Fruit fly (Drosophila melanogaster) whole organism, embryonic: ENCODE results near the gene PolE2.

ENCODE experiments used
- Atf3 ChIP-seq: fragments of 200-800 bp; sonication (Bioruptor generic); optimal IDR thresholded peaks from 3 replicates; lab custom pipeline; 2016; ENCODE audit warnings: missing biosample characterization, missing genetic modification characterization
- Atf6 ChIP-seq: fragments of 200-800 bp; sonication (Bioruptor generic); IDR thresholded peaks from 2 replicates; pipeline ENCODE4 v1.3.6; 2022; ENCODE audit warnings: missing biosample characterization, missing genetic modification characterization
- C15 ChIP-seq: fragments of 200-800 bp; sonication (Bioruptor generic); IDR thresholded peaks from 3 replicates; pipeline ENCODE4 v1.3.6; 2022; ENCODE audit warnings: missing biosample characterization, missing genetic modification characterization
- CG1024 ChIP-seq: fragments of 200-800 bp; sonication (Bioruptor generic); IDR thresholded peaks from 2 replicates; pipeline ENCODE4 v1.3.6; 2022; ENCODE audit warnings: missing biosample characterization, missing genetic modification characterization
- CG11085 ChIP-seq: fragments of 200-800 bp; sonication (Bioruptor generic); IDR thresholded peaks from 2 replicates; pipeline ENCODE4 v1.3.6; 2022; ENCODE audit warnings: missing biosample characterization, missing genetic modification characterization
- CG17802 ChIP-seq: fragments of 200-800 bp; sonication (Bioruptor generic); optimal IDR thresholded peaks from 2 replicates; lab custom pipeline; 2018; ENCODE audit warnings: missing biosample characterization, mild to moderate bottlenecking, missing genetic modification characterization, moderate library complexity
- CG17912 ChIP-seq: fragments of 200-800 bp; sonication (Bioruptor generic); optimal IDR thresholded peaks from 2 replicates; lab custom pipeline; 2018; ENCODE audit warnings: missing biosample characterization, mild to moderate bottlenecking, missing genetic modification characterization
- CG2129 ChIP-seq: fragments of 200-800 bp; sonication (Bioruptor generic); IDR thresholded peaks from 2 replicates; pipeline ENCODE4 v1.3.6; 2022; ENCODE audit warnings: missing biosample characterization, missing genetic modification characterization; ENCODE audit not compliant: partially characterized antibody
- CG32532 ChIP-seq: fragments of 200-800 bp; sonication (Bioruptor generic); IDR thresholded peaks from 2 replicates; pipeline ENCODE4 v1.3.6; 2022; ENCODE audit warnings: missing biosample characterization, missing genetic modification characterization
- CG32767 ChIP-seq: fragments of 200-800 bp; sonication (Bioruptor generic); IDR thresholded peaks from 2 replicates; pipeline ENCODE4 v1.3.6; 2022; ENCODE audit warnings: missing biosample characterization, missing genetic modification characterization
- CG32772 ChIP-seq: fragments of 200-800 bp; sonication (Bioruptor generic); IDR thresholded peaks from 2 replicates; pipeline ENCODE4 v1.3.6; 2022; ENCODE audit warnings: missing biosample characterization, missing genetic modification characterization
- CG3281 ChIP-seq: fragments of 200-800 bp; sonication (Bioruptor generic); optimal IDR thresholded peaks from 3 replicates; lab custom pipeline; 2017; ENCODE audit warnings: missing biosample characterization, mild to moderate bottlenecking, missing genetic modification characterization
- CG3407 ChIP-seq: fragments of 200-800 bp; sonication (Bioruptor generic); optimal IDR thresholded peaks from 2 replicates; lab custom pipeline; 2018; ENCODE audit warnings: missing biosample characterization, mild to moderate bottlenecking, missing genetic modification characterization
- CG34224 ChIP-seq: fragments of 200-800 bp; sonication (Bioruptor generic); IDR thresholded peaks from 3 replicates; pipeline ENCODE4 v1.3.6; 2022; ENCODE audit warnings: missing biosample characterization, missing genetic modification characterization; ENCODE audit not compliant: partially characterized antibody
- CG4707 ChIP-seq: fragments of 200-800 bp; sonication (Bioruptor generic); optimal IDR thresholded peaks from 2 replicates; lab custom pipeline; 2018; ENCODE audit warnings: missing biosample characterization, mild to moderate bottlenecking, missing genetic modification characterization, moderate library complexity
- CG4854 ChIP-seq: fragments of 200-800 bp; sonication (Bioruptor generic); optimal IDR thresholded peaks from 2 replicates; lab custom pipeline; 2016; ENCODE audit warnings: missing biosample characterization, missing genetic modification characterization, inconsistent platforms
- CG7963 ChIP-seq: fragments of 200-800 bp; sonication (Bioruptor generic); IDR thresholded peaks from 3 replicates; pipeline ENCODE4 v1.3.6; 2022; ENCODE audit warnings: missing biosample characterization, missing genetic modification characterization; ENCODE audit not compliant: partially characterized antibody
- CG8281 ChIP-seq: fragments of 200-800 bp; sonication (Bioruptor generic); optimal IDR thresholded peaks from 2 replicates; lab custom pipeline; 2018; ENCODE audit warnings: missing biosample characterization, mild to moderate bottlenecking, missing genetic modification characterization, moderate library complexity
- CG8765 ChIP-seq: fragments of 200-800 bp; sonication (Bioruptor generic); IDR thresholded peaks from 2 replicates; pipeline ENCODE4 v1.3.6; 2022; ENCODE audit warnings: missing biosample characterization, missing genetic modification characterization
- CG8924 ChIP-seq: fragments of 200-800 bp; optimal IDR thresholded peaks from 3 replicates; lab custom pipeline; 2019; ENCODE audit warnings: missing biosample characterization, mild to moderate bottlenecking, missing genetic modification characterization, moderate library complexity
- Chrac-16 ChIP-seq: fragments of 200-800 bp; sonication (Bioruptor generic); optimal IDR thresholded peaks from 3 replicates; lab custom pipeline; 2016; ENCODE audit warnings: missing biosample characterization, missing genetic modification characterization
- D ChIP-seq, 2 experiments: fragments of 200-800 bp in 1 of 2; fragments of >200 bp in 1 of 2; sonication (Bioruptor generic) in 1 of 2; optimal IDR thresholded peaks; 2 replicates in 1 of 2; 3 replicates in 1 of 2; lab custom pipeline; 2017; ENCODE audit warnings: mild to moderate bottlenecking in 1 of 2, missing biosample characterization in 1 of 2, missing genetic modification characterization in 1 of 2, missing genetic modification reagents in 1 of 2
- Dref ChIP-seq: fragments of 200-800 bp; sonication (Bioruptor generic); IDR thresholded peaks from 2 replicates; pipeline ENCODE4 v1.3.6; 2022; ENCODE audit warnings: missing biosample characterization, missing genetic modification characterization
- HLH3B ChIP-seq: fragments of 200-800 bp; sonication (Bioruptor generic); IDR thresholded peaks from 2 replicates; pipeline ENCODE4 v1.3.6; 2022; ENCODE audit warnings: missing biosample characterization, missing genetic modification characterization
- Hr3 ChIP-seq: fragments of 200-800 bp; sonication (Bioruptor generic); optimal IDR thresholded peaks from 3 replicates; lab custom pipeline; 2016; ENCODE audit warnings: missing biosample characterization, missing genetic modification characterization
- Spps ChIP-seq: fragments of 200-800 bp; sonication (Bioruptor generic); optimal IDR thresholded peaks from 2 replicates; lab custom pipeline; 2018; ENCODE audit warnings: missing biosample characterization, mild to moderate bottlenecking, missing genetic modification characterization
- abd-A ChIP-seq: fragments of 200-800 bp; sonication (Bioruptor generic); optimal IDR thresholded peaks from 3 replicates; lab custom pipeline; 2019; ENCODE audit warnings: missing biosample characterization, mild to moderate bottlenecking, missing genetic modification characterization, moderate library complexity
- amos ChIP-seq: fragments of 200-800 bp; sonication (Bioruptor generic); IDR thresholded peaks from 2 replicates; pipeline ENCODE4 v1.3.6; 2022; ENCODE audit warnings: missing biosample characterization, missing genetic modification characterization; ENCODE audit not compliant: partially characterized antibody
- ash1 ChIP-seq: fragments of 200-800 bp; sonication (Bioruptor generic); optimal IDR thresholded peaks from 2 replicates; lab custom pipeline; 2018; ENCODE audit warnings: missing biosample characterization, mild to moderate bottlenecking, missing genetic modification characterization
- chm ChIP-seq: fragments of 200-800 bp; sonication (Bioruptor generic); IDR thresholded peaks from 2 replicates; pipeline ENCODE4 v1.3.6; 2022; ENCODE audit warnings: missing biosample characterization, missing genetic modification characterization
- crol ChIP-seq: fragments of 200-800 bp; sonication (Bioruptor generic); IDR thresholded peaks from 2 replicates; pipeline ENCODE4 v1.3.6; 2022; ENCODE audit warnings: missing biosample characterization, missing genetic modification characterization
- cwo ChIP-seq: fragments of 200-800 bp; sonication (Bioruptor generic); optimal IDR thresholded peaks from 3 replicates; lab custom pipeline; 2017; ENCODE audit warnings: missing biosample characterization, missing genetic modification characterization, mild to moderate bottlenecking, moderate library complexity, missing genetic modification reagents
- fd102C ChIP-seq: fragments of 200-800 bp; sonication (Bioruptor generic); optimal IDR thresholded peaks from 2 replicates; lab custom pipeline; 2018; ENCODE audit warnings: missing biosample characterization, mild to moderate bottlenecking, missing genetic modification characterization, moderate library complexity
- fd3F ChIP-seq: fragments of 200-800 bp; sonication (Bioruptor generic); optimal IDR thresholded peaks from 2 replicates; lab custom pipeline; 2018; ENCODE audit warnings: missing biosample characterization, mild to moderate bottlenecking, missing genetic modification characterization, moderate library complexity
- fru ChIP-seq: fragments of >200 bp; optimal IDR thresholded peaks from 2 replicates; lab custom pipeline; 2017
- gce ChIP-seq: fragments of 200-800 bp; sonication (Bioruptor generic); IDR thresholded peaks from 3 replicates; pipeline ENCODE4 v1.3.6; 2022; ENCODE audit warnings: missing biosample characterization, missing genetic modification characterization
- ken ChIP-seq: fragments of 200-800 bp; sonication (Bioruptor generic); IDR thresholded peaks from 3 replicates; pipeline ENCODE4 v1.3.6; 2022; ENCODE audit warnings: missing biosample characterization, missing genetic modification characterization
- lbe ChIP-seq: fragments of 200-800 bp; sonication (Bioruptor generic); optimal IDR thresholded peaks from 2 replicates; lab custom pipeline; 2016; ENCODE audit warnings: missing biosample characterization, mild to moderate bottlenecking, missing genetic modification characterization
- maf-S ChIP-seq: fragments of 200-800 bp; sonication (Bioruptor generic); optimal IDR thresholded peaks from 2 replicates; lab custom pipeline; 2016; ENCODE audit warnings: missing biosample characterization, missing genetic modification characterization
- org-1 ChIP-seq: fragments of 200-800 bp; sonication (Bioruptor generic); optimal IDR thresholded peaks from 2 replicates; lab custom pipeline; 2017; ENCODE audit warnings: missing biosample characterization, missing genetic modification characterization
- repo ChIP-seq: fragments of 200-800 bp; sonication (Bioruptor generic); optimal IDR thresholded peaks from 2 replicates; lab custom pipeline; 2016; ENCODE audit warnings: missing biosample characterization, missing genetic modification characterization
- rib ChIP-seq: fragments of 200-800 bp; sonication (Bioruptor generic); IDR thresholded peaks from 2 replicates; pipeline ENCODE4 v1.3.6; 2022; ENCODE audit warnings: missing biosample characterization, missing genetic modification characterization
- slbo ChIP-seq: fragments of 200-800 bp; sonication (Bioruptor generic); IDR thresholded peaks from 2 replicates; pipeline ENCODE4 v1.3.6; 2022; ENCODE audit warnings: missing biosample characterization, missing genetic modification characterization
- sna ChIP-seq: fragments of 200-800 bp; sonication (Bioruptor generic); IDR thresholded peaks from 2 replicates; pipeline ENCODE4 v1.3.6; 2022; ENCODE audit warnings: missing biosample characterization, missing genetic modification characterization; ENCODE audit not compliant: partially characterized antibody
- tin ChIP-seq: fragments of 200-800 bp; sonication (Bioruptor generic); optimal IDR thresholded peaks from 3 replicates; lab custom pipeline; 2016; ENCODE audit warnings: missing biosample characterization, missing genetic modification characterization
- tll ChIP-seq, 2 experiments: fragments of 200-800 bp in 1 of 2; fragments of >200 bp in 1 of 2; sonication (Bioruptor generic) in 1 of 2; optimal IDR thresholded peaks; 2 replicates each; lab custom pipeline; 2017 to 2019; ENCODE audit warnings: missing biosample characterization in 2 of 2, missing genetic modification characterization in 2 of 2, mild to moderate bottlenecking in 1 of 2, moderate library complexity in 1 of 2
- tna ChIP-seq: fragments of 200-800 bp; sonication (Bioruptor generic); IDR thresholded peaks from 2 replicates; pipeline ENCODE4 v1.3.6; 2022; ENCODE audit warnings: missing biosample characterization, missing genetic modification characterization; ENCODE audit not compliant: partially characterized antibody
- twi ChIP-seq: fragments of 200-800 bp; optimal IDR thresholded peaks from 2 replicates; lab custom pipeline; 2019; ENCODE audit warnings: missing biosample characterization, mild to moderate bottlenecking, missing genetic modification characterization, moderate library complexity
- wor ChIP-seq: fragments of 200-800 bp; sonication (Bioruptor generic); IDR thresholded peaks from 2 replicates; pipeline ENCODE4 v1.3.6; 2022; ENCODE audit warnings: missing biosample characterization, missing genetic modification characterization

The PolE2 gene

dm6 chr3L:5869614-5870204 is 27.5 kb downstream of the PolE2 start (continued):
- TF ChIP-seq CG17912 (GFP tag; lab: Kevin White, UChicago), result peak; percentile 49
- no peak for TF ChIP-seq tll (GFP tag; optimal IDR thresholded peaks at IDR 0.05; lab: Kevin White, UChicago)
- TF ChIP-seq tin, result peak; percentile 88
- TF ChIP-seq CG4707 (GFP tag; lab: Kevin White, UChicago), result no peak
- TF ChIP-seq C15, result no peak
- TF ChIP-seq fd102C (GFP tag; lab: Kevin White, UChicago), result peak; percentile 23
- 0 out of 2 replicates have a peak, but pooled peaks have one; percentile 8 for TF ChIP-seq Dref
- TF ChIP-seq CG8765 (GFP tag; lab: Robert Waterston, UW), result peak; percentile 53; the same call in 1 of the 2 replicates
- peak; percentile 74 for TF ChIP-seq chm (GFP tag; lab: Robert Waterston, UW)
- no peak for TF ChIP-seq CG8281 (tag; lab: Kevin White, UChicago)
- TF ChIP-seq Chrac-16 (GFP tag; lab: Kevin White, UChicago), result peak; percentile 61
- peak; percentile 71 for TF ChIP-seq HLH3B (GFP tag; lab: Robert Waterston, UW)
- peak; percentile 57 for TF ChIP-seq Spps (tag; lab: Kevin White, UChicago)
- no peak for TF ChIP-seq maf-S (GFP tag; lab: Kevin White, UChicago)
- peak; percentile 66; the same call in 1 of the 2 replicates for TF ChIP-seq CG1024
- peak; percentile 58 for TF ChIP-seq repo (GFP tag; lab: Kevin White, UChicago)
- no peak for TF ChIP-seq crol (GFP tag; lab: Robert Waterston, UW)
- peak; percentile 93 for TF ChIP-seq slbo (GFP tag; lab: Robert Waterston, UW)
- TF ChIP-seq Hr3, result peak; percentile 65
- TF ChIP-seq rib, result no peak
- no peak for TF ChIP-seq lbe (GFP tag; lab: Kevin White, UChicago)
- peak; percentile 43 for TF ChIP-seq CG17802 (tag; lab: Kevin White, UChicago)
- no peak for TF ChIP-seq fru
- TF ChIP-seq sna (GFP tag; lab: Robert Waterston, UW), result no peak
- no peak for TF ChIP-seq wor (GFP tag; lab: Robert Waterston, UW)
- TF ChIP-seq CG4854 (GFP tag; lab: Kevin White, UChicago), result peak; percentile 60
- TF ChIP-seq abd-A (tag; lab: Kevin White, UChicago), result no peak
- TF ChIP-seq gce (GFP tag; lab: Robert Waterston, UW), result peak; percentile 60; the same call in 2 of the 3 replicates
- no peak for TF ChIP-seq org-1 (GFP tag; lab: Kevin White, UChicago)
- peak; percentile 93 for TF ChIP-seq CG32532 (GFP tag; lab: Robert Waterston, UW)
- peak; percentile 40; the same call in 1 of the 2 replicates for TF ChIP-seq amos (GFP tag; lab: Robert Waterston, UW)
- 0 out of 2 replicates have a peak, but pooled peaks have one; percentile 25 for TF ChIP-seq CG32767 (GFP tag; lab: Robert Waterston, UW)
- TF ChIP-seq CG2129 (GFP tag; lab: Robert Waterston, UW), result no peak
- TF ChIP-seq fd3F (GFP tag; lab: Kevin White, UChicago), result peak; percentile 46
- TF ChIP-seq CG7963, result no peak
- no peak for TF ChIP-seq D (optimal IDR thresholded peaks at IDR 0.05; lab: Kevin White, UChicago)
- peak; percentile 25 for TF ChIP-seq D (GFP tag; optimal IDR thresholded peaks at IDR 0.05; lab: Kevin White, UChicago)
- TF ChIP-seq ken, result peak; percentile 86
- peak; percentile 61; the same call in 1 of the 2 replicates for TF ChIP-seq tna (GFP tag; lab: Robert Waterston, UW)
- TF ChIP-seq CG3407 (GFP tag; lab: Kevin White, UChicago), result no peak
- no peak for TF ChIP-seq CG3281 (GFP tag; lab: Kevin White, UChicago)
- TF ChIP-seq Atf6, result 0 out of 2 replicates have a peak, but pooled peaks have one; percentile 21
- TF ChIP-seq Atf3, result peak; percentile 15
- peak; percentile 81 for TF ChIP-seq CG11085 (GFP tag; lab: Robert Waterston, UW)
- no peak for TF ChIP-seq cwo
- TF ChIP-seq ash1 (GFP tag; lab: Kevin White, UChicago), result no peak
- TF ChIP-seq CG34224 (GFP tag; lab: Robert Waterston, UW), result no peak
- TF ChIP-seq twi, result peak; percentile 19
- peak; percentile 15 for TF ChIP-seq CG8924 (tag; lab: Kevin White, UChicago)
- peak; percentile 80 for TF ChIP-seq CG32772
